Worm (Caenorhabditis elegans) whole organism, L4 larva: Measurements from ENCODE around the gene clpr-2.

ENCODE experiments used
- F10B5.3 ChIP-seq: sonication (generic microtip); optimal IDR thresholded peaks from 2 replicates; lab custom pipeline; 2016; ENCODE audit warnings: mild to moderate bottlenecking, missing genetic modification characterization, missing compliant biosample characterization
- F26F4.8 ChIP-seq: fragments of 200-800 bp; sonication (Bioruptor generic); conservative IDR thresholded peaks from 2 replicates; pipeline ENCODE4 v1.3.6; 2022; ENCODE audit warnings: missing genetic modification characterization, missing compliant biosample characterization
- T20F7.1 ChIP-seq: fragments of 200-800 bp; sonication (Bioruptor generic); optimal IDR thresholded peaks from 2 replicates; lab custom pipeline; 2018; ENCODE audit warnings: mild to moderate bottlenecking, missing genetic modification characterization, missing compliant biosample characterization
- Y48G9A.11 ChIP-seq: fragments of 200-800 bp; sonication (Bioruptor generic); IDR thresholded peaks from 2 replicates; pipeline ENCODE4 v1.3.6; 2022; ENCODE audit warnings: missing genetic modification reagents, missing genetic modification characterization, missing compliant biosample characterization
- Y5F2A.4 ChIP-seq: fragments of 200-800 bp; sonication (Bioruptor generic); optimal IDR thresholded peaks from 2 replicates; lab custom pipeline; 2018; ENCODE audit warnings: mild to moderate bottlenecking, missing genetic modification characterization, missing compliant biosample characterization
- Y75B8A.6 ChIP-seq: fragments of 200-800 bp; sonication (Bioruptor generic); IDR thresholded peaks from 2 replicates; pipeline ENCODE4 v1.3.6; 2022; ENCODE audit warnings: missing genetic modification reagents, missing genetic modification characterization, missing compliant biosample characterization
- ZK337.2 ChIP-seq: fragments of 200-800 bp; sonication (Bioruptor generic); IDR thresholded peaks from 2 replicates; pipeline ENCODE4 v1.3.6; 2022; ENCODE audit warnings: missing genetic modification reagents, missing genetic modification characterization, missing compliant biosample characterization
- ceh-62 ChIP-seq: sonication (generic microtip); optimal IDR thresholded peaks from 2 replicates; lab custom pipeline; 2017; ENCODE audit warnings: missing biosample characterization, missing genetic modification characterization
- ces-1 ChIP-seq: fragments of 150-350 bp; sonication (generic microtip); optimal IDR thresholded peaks from 4 replicates; lab custom pipeline; 2014; ENCODE audit warnings: missing biosample characterization, missing genetic modification reagents, missing genetic modification characterization
- ctbp-1 ChIP-seq: fragments of 200-800 bp; sonication (Bioruptor generic); IDR thresholded peaks from 2 replicates; pipeline ENCODE4 v1.3.6; 2022; ENCODE audit warnings: missing genetic modification reagents, missing genetic modification characterization, missing compliant biosample characterization
- daf-12 ChIP-seq: fragments of 150-350 bp; optimal IDR thresholded peaks from 2 replicates; lab custom pipeline; 2014; ENCODE audit warnings: missing biosample characterization, missing genetic modification reagents, missing genetic modification characterization
- dmd-9 ChIP-seq: fragments of 200-800 bp; sonication (Bioruptor generic); IDR thresholded peaks from 2 replicates; pipeline ENCODE4 v1.3.6; 2022; ENCODE audit warnings: missing genetic modification reagents, missing genetic modification characterization, missing compliant biosample characterization
- fkh-10 ChIP-seq: fragments of 150-350 bp; optimal IDR thresholded peaks from 2 replicates; lab custom pipeline; 2014; ENCODE audit warnings: missing biosample characterization, missing genetic modification reagents, missing genetic modification characterization
- fos-1 ChIP-seq: fragments of 150-350 bp; optimal IDR thresholded peaks from 2 replicates; lab custom pipeline; 2014; ENCODE audit warnings: missing biosample characterization, missing genetic modification characterization
- hlh-11 ChIP-seq: fragments of 200-800 bp; sonication (Bioruptor generic); optimal IDR thresholded peaks from 2 replicates; lab custom pipeline; 2018; ENCODE audit warnings: mild to moderate bottlenecking, missing genetic modification characterization, missing compliant biosample characterization
- hlh-30 ChIP-seq: sonication (generic microtip); optimal IDR thresholded peaks from 2 replicates; lab custom pipeline; 2017; ENCODE audit warnings: antibody characterized with exemption, mild to moderate bottlenecking, missing genetic modification characterization, missing compliant biosample characterization; ENCODE audit not compliant: insufficient read depth
- hmg-1.1 ChIP-seq: fragments of 200-800 bp; sonication (Bioruptor generic); IDR thresholded peaks from 2 replicates; pipeline ENCODE4 v1.3.6; 2022; ENCODE audit warnings: missing genetic modification reagents, missing genetic modification characterization, missing compliant biosample characterization
- jun-1 ChIP-seq: fragments of 150-350 bp; optimal IDR thresholded peaks from 2 replicates; lab custom pipeline; 2014; ENCODE audit warnings: missing biosample characterization, missing genetic modification reagents, missing genetic modification characterization
- lim-7 ChIP-seq: fragments of 200-800 bp; sonication (Bioruptor generic); IDR thresholded peaks from 2 replicates; pipeline ENCODE4 v1.3.6; 2022; ENCODE audit warnings: missing genetic modification characterization, missing compliant biosample characterization
- lin-15B ChIP-seq: fragments of 150-350 bp; sonication (generic microtip); optimal IDR thresholded peaks from 3 replicates; lab custom pipeline; 2014; ENCODE audit warnings: missing biosample characterization, missing genetic modification characterization
- lin-38 ChIP-seq: fragments of 200-800 bp; sonication (Bioruptor generic); IDR thresholded peaks from 2 replicates; pipeline ENCODE4 v1.3.6; 2022; ENCODE audit warnings: missing genetic modification reagents, missing genetic modification characterization, missing compliant biosample characterization
- lir-3 ChIP-seq: sonication (generic microtip); optimal IDR thresholded peaks from 2 replicates; lab custom pipeline; 2016; ENCODE audit warnings: mild to moderate bottlenecking, missing genetic modification characterization, missing compliant biosample characterization
- lsy-2 ChIP-seq, 2 experiments: fragments of 150-350 bp in 1 of 2; sonication (generic microtip) in 1 of 2; optimal IDR thresholded peaks; 2 replicates each; lab custom pipeline; 2014 to 2017; ENCODE audit warnings: missing biosample characterization in 2 of 2, missing genetic modification characterization in 2 of 2
- madf-5 ChIP-seq, 2 experiments: fragments of 200-800 bp; sonication (Bioruptor generic); IDR thresholded peaks; 2 replicates each; pipeline ENCODE4 v1.3.6; 2022; ENCODE audit warnings: missing compliant biosample characterization in 2 of 2, missing genetic modification characterization in 2 of 2
- mep-1 ChIP-seq: fragments of 150-350 bp; sonication (generic microtip); optimal IDR thresholded peaks from 3 replicates; lab custom pipeline; 2014; ENCODE audit warnings: missing biosample characterization, missing genetic modification characterization
- mxl-3 ChIP-seq: fragments of 200-800 bp; sonication (Bioruptor generic); optimal IDR thresholded peaks from 2 replicates; lab custom pipeline; 2018; ENCODE audit warnings: mild to moderate bottlenecking, missing genetic modification characterization, missing compliant biosample characterization
- nhr-102 ChIP-seq: sonication (generic microtip); optimal IDR thresholded peaks from 2 replicates; lab custom pipeline; 2016; ENCODE audit warnings: mild to moderate bottlenecking, missing genetic modification characterization, moderate library complexity, missing compliant biosample characterization
- nhr-11 ChIP-seq: fragments of 150-350 bp; optimal IDR thresholded peaks from 2 replicates; lab custom pipeline; 2014; ENCODE audit warnings: missing biosample characterization, missing genetic modification characterization
- nhr-111 ChIP-seq: fragments of 200-800 bp; sonication (Bioruptor generic); optimal IDR thresholded peaks from 2 replicates; lab custom pipeline; 2018; ENCODE audit warnings: mild to moderate bottlenecking, missing genetic modification characterization, missing compliant biosample characterization
- nhr-28 ChIP-seq: fragments of 150-350 bp; optimal IDR thresholded peaks from 2 replicates; lab custom pipeline; 2014; ENCODE audit warnings: missing biosample characterization, missing genetic modification characterization
- nhr-41 ChIP-seq: fragments of 200-800 bp; sonication (Bioruptor generic); IDR thresholded peaks from 2 replicates; pipeline ENCODE4 v1.3.6; 2022; ENCODE audit warnings: missing genetic modification reagents, missing genetic modification characterization, missing compliant biosample characterization
- nhr-42 ChIP-seq: fragments of 200-800 bp; sonication (Bioruptor generic); IDR thresholded peaks from 2 replicates; pipeline ENCODE4 v1.3.6; 2022; ENCODE audit warnings: missing genetic modification characterization, missing compliant biosample characterization
- nhr-6 ChIP-seq: fragments of 150-350 bp; optimal IDR thresholded peaks from 2 replicates; lab custom pipeline; 2014; ENCODE audit warnings: missing biosample characterization, missing genetic modification characterization
- nhr-77 ChIP-seq: fragments of 150-350 bp; optimal IDR thresholded peaks from 2 replicates; lab custom pipeline; 2014; ENCODE audit warnings: missing biosample characterization, missing genetic modification characterization
- pha-4 ChIP-seq, 2 experiments: fragments of 150-350 bp in 1 of 2; fragments of 200-800 bp in 1 of 2; sonication (Bioruptor generic) in 1 of 2; IDR thresholded peaks in 1 of 2; optimal IDR thresholded peaks in 1 of 2; 2 replicates each; pipeline versions ENCODE4 v1.3.6 to Lab custom; 2014 to 2022; ENCODE audit warnings: missing genetic modification characterization in 2 of 2, missing genetic modification reagents in 2 of 2, missing biosample characterization in 1 of 2, missing compliant biosample characterization in 1 of 2
- php-3 ChIP-seq: fragments of 200-800 bp; sonication (Bioruptor generic); IDR thresholded peaks from 2 replicates; pipeline ENCODE4 v1.3.6; 2022; ENCODE audit warnings: missing genetic modification reagents, missing genetic modification characterization, missing compliant biosample characterization
- pqm-1 ChIP-seq: sonication (generic microtip); optimal IDR thresholded peaks from 2 replicates; lab custom pipeline; 2017; ENCODE audit warnings: missing biosample characterization, missing genetic modification characterization
- rbr-2 ChIP-seq: sonication (generic microtip); optimal IDR thresholded peaks from 2 replicates; lab custom pipeline; 2016; ENCODE audit warnings: missing genotype, missing genetic modification characterization, missing compliant biosample characterization
- saeg-2 ChIP-seq: fragments of 200-800 bp; sonication (Bioruptor generic); IDR thresholded peaks from 2 replicates; pipeline ENCODE4 v1.3.6; 2022; ENCODE audit warnings: missing genetic modification reagents, missing genetic modification characterization, missing compliant biosample characterization
- sdz-12 ChIP-seq: fragments of 200-800 bp; sonication (Bioruptor generic); optimal IDR thresholded peaks from 2 replicates; lab custom pipeline; 2018; ENCODE audit warnings: mild to moderate bottlenecking, missing genetic modification characterization, missing compliant biosample characterization
- skn-1 ChIP-seq: fragments of 150-350 bp; optimal IDR thresholded peaks from 2 replicates; lab custom pipeline; 2014; ENCODE audit warnings: missing biosample characterization, missing genetic modification characterization
- snpc-1.2 ChIP-seq: fragments of 200-800 bp; sonication (Bioruptor generic); IDR thresholded peaks from 2 replicates; pipeline ENCODE4 v1.3.6; 2022; ENCODE audit warnings: missing genetic modification reagents, missing genetic modification characterization, missing compliant biosample characterization
- snpc-4 ChIP-seq: fragments of 150-350 bp; optimal IDR thresholded peaks from 2 replicates; lab custom pipeline; 2014; ENCODE audit warnings: missing biosample characterization, missing genetic modification characterization
- spr-1 ChIP-seq: sonication (generic microtip); optimal IDR thresholded peaks from 2 replicates; lab custom pipeline; 2016; ENCODE audit warnings: mild to moderate bottlenecking, missing genetic modification characterization, missing compliant biosample characterization
- spr-3 ChIP-seq: fragments of 200-800 bp; sonication (Bioruptor generic); optimal IDR thresholded peaks from 2 replicates; lab custom pipeline; 2018; ENCODE audit warnings: mild to moderate bottlenecking, missing genetic modification characterization, missing compliant biosample characterization
- vab-7 ChIP-seq: fragments of 200-800 bp; sonication (Bioruptor generic); IDR thresholded peaks from 2 replicates; pipeline ENCODE4 v1.3.6; 2022; ENCODE audit warnings: missing genetic modification reagents, missing genetic modification characterization, missing compliant biosample characterization
- zag-1 ChIP-seq: fragments of 150-350 bp; optimal IDR thresholded peaks from 2 replicates; lab custom pipeline; 2014; ENCODE audit warnings: missing biosample characterization, missing genetic modification characterization
- zip-11 ChIP-seq: fragments of 200-800 bp; sonication (Bioruptor generic); IDR thresholded peaks from 2 replicates; pipeline ENCODE4 v1.3.6; 2022; ENCODE audit warnings: missing genetic modification characterization, missing compliant biosample characterization
- zip-2 ChIP-seq: fragments of 150-350 bp; optimal IDR thresholded peaks from 2 replicates; lab custom pipeline; 2014; ENCODE audit warnings: missing biosample characterization, missing genetic modification characterization
- ztf-11 ChIP-seq: fragments of 150-350 bp; optimal IDR thresholded peaks from 2 replicates; lab custom pipeline; 2014; ENCODE audit warnings: missing biosample characterization, missing genetic modification characterization

clpr-2 gene

ce11 chrII:1236479-1236878, 22.3 kb upstream of the clpr-2 start (continued):
- no peak for TF ChIP-seq Y48G9A.11 (GFP tag; lab: Robert Waterston, UW)
- no peak for TF ChIP-seq spr-3 (GFP tag; lab: Kevin White, UChicago)
- TF ChIP-seq zag-1 (tag; lab: Kevin White, UChicago) = no peak
- no peak for TF ChIP-seq F10B5.3 (tag; lab: Kevin White, UChicago)
- peak; percentile 7 for TF ChIP-seq mep-1 (tag; lab: Kevin White, UChicago)
- TF ChIP-seq lin-38 (GFP tag; lab: Robert Waterston, UW) = no peak
- TF ChIP-seq daf-12 (tag; lab: Kevin White, UChicago) = no peak
- peak; percentile 17 for TF ChIP-seq nhr-28 (tag; lab: Kevin White, UChicago)
- no peak for TF ChIP-seq snpc-4 (tag; lab: Kevin White, UChicago)
- TF ChIP-seq ztf-11 (tag; lab: Kevin White, UChicago) = no peak
- TF ChIP-seq zip-11 (GFP tag; lab: Robert Waterston, UW) = no peak
- TF ChIP-seq hlh-11 (tag; lab: Kevin White, UChicago) = peak; percentile 38
- no peak for TF ChIP-seq ctbp-1 (GFP tag; lab: Robert Waterston, UW)
- TF ChIP-seq lir-3 = no peak
- TF ChIP-seq vab-7 (GFP tag; lab: Robert Waterston, UW) = no peak
- no peak for TF ChIP-seq nhr-42 (GFP tag; lab: Robert Waterston, UW)
- TF ChIP-seq dmd-9 = no peak
- no peak for TF ChIP-seq fos-1 (tag; lab: Kevin White, UChicago)
- peak; percentile 43 for TF ChIP-seq hlh-30
- no peak for TF ChIP-seq snpc-1.2 (GFP tag; lab: Robert Waterston, UW)

DNA sequence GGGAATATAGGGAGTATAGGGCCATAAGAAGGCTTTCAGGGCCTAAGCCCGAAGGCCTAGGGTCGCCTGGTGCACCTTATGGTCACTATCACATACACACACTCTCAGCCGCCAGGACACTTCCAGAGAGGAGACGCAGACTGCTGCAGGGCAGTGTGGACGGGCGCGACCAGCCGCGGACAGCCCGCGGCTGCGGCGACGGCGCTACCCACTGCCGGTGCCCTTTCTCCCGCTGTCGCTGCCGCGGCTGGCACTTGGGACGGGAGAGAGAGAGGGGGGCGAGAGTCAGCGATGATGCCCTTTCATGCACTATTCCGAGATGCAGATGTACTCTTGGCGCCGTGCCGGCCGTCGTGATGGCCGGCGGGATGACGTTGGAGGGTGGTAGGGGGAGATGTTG, 20.9 kb upstream of the clpr-2 start:
- peak; percentile 22; the same call in 1 of the 2 replicates for TF ChIP-seq lin-38 (GFP tag; lab: Robert Waterston, UW)
- TF ChIP-seq pqm-1 (tag; lab: Kevin White, UChicago) = no peak
- no peak for TF ChIP-seq Y48G9A.11 (GFP tag; lab: Robert Waterston, UW)
- TF ChIP-seq zip-2 (tag; lab: Kevin White, UChicago) = no peak
- TF ChIP-seq skn-1 (tag; lab: Kevin White, UChicago) = no peak
- TF ChIP-seq spr-1 (tag; lab: Kevin White, UChicago) = peak; percentile 39
- TF ChIP-seq T20F7.1 (GFP tag; lab: Kevin White, UChicago) = no peak
- TF ChIP-seq nhr-41 (GFP tag; lab: Robert Waterston, UW) = peak; percentile 37; the same call in 1 of the 2 replicates
- no peak for TF ChIP-seq nhr-11 (tag; lab: Kevin White, UChicago)
- TF ChIP-seq madf-5 (GFP tag; IDR thresholded peaks at IDR 0.05; lab: Robert Waterston, UW) = 0 out of 4 replicates have a peak, but pooled peaks of 1 of the 2 experiments have one; percentile 18
- peak; percentile 70 for TF ChIP-seq pha-4 (GFP tag; IDR thresholded peaks at IDR 0.05; lab: Robert Waterston, UW)
- TF ChIP-seq pha-4 (tag; optimal IDR thresholded peaks at IDR 0.05; lab: Kevin White, UChicago) = no peak
- TF ChIP-seq nhr-77 (tag; lab: Kevin White, UChicago) = no peak
- peak; percentile 76 for TF ChIP-seq hmg-1.1 (GFP tag; lab: Robert Waterston, UW)
- TF ChIP-seq lim-7 (GFP tag; lab: Robert Waterston, UW) = no peak
- no peak for TF ChIP-seq sdz-12 (GFP tag; lab: Kevin White, UChicago)
- no peak for TF ChIP-seq saeg-2 (GFP tag; lab: Robert Waterston, UW)
- peak; percentile 55 for TF ChIP-seq rbr-2
- no peak for TF ChIP-seq jun-1 (tag; lab: Kevin White, UChicago)
- 0 out of 2 replicates have a peak, but pooled peaks have one; percentile 20 for TF ChIP-seq php-3 (GFP tag; lab: Robert Waterston, UW)
- TF ChIP-seq ZK337.2 (GFP tag; lab: Robert Waterston, UW) = no peak
- TF ChIP-seq vab-7 (GFP tag; lab: Robert Waterston, UW) = peak; percentile 44; the same call in 1 of the 2 replicates
- TF ChIP-seq fkh-10 = no peak
- peak; percentile 65 for TF ChIP-seq mxl-3 (GFP tag; lab: Kevin White, UChicago)
- TF ChIP-seq F26F4.8 (GFP tag; lab: Robert Waterston, UW) = no peak
- TF ChIP-seq nhr-111 (GFP tag; lab: Kevin White, UChicago) = no peak
- TF ChIP-seq ces-1 (GFP tag; lab: Kevin White, UChicago) = no peak
- TF ChIP-seq nhr-6 = no peak
- TF ChIP-seq Y75B8A.6 (GFP tag; lab: Robert Waterston, UW) = no peak
- no peak for TF ChIP-seq lsy-2 (tag; optimal IDR thresholded peaks at IDR 0.05; lab: Kevin White, UChicago)
- no peak for TF ChIP-seq zag-1 (tag; lab: Kevin White, UChicago)
- TF ChIP-seq mep-1 (tag; lab: Kevin White, UChicago) = peak; percentile 50
- TF ChIP-seq Y5F2A.4 (GFP tag; lab: Kevin White, UChicago) = no peak
- TF ChIP-seq snpc-4 (tag; lab: Kevin White, UChicago) = no peak
- TF ChIP-seq dmd-9 = no peak
- TF ChIP-seq nhr-102 (tag; lab: Kevin White, UChicago) = peak; percentile 53
- no peak for TF ChIP-seq ceh-62 (tag; lab: Kevin White, UChicago)
- TF ChIP-seq lin-15B (tag; lab: Kevin White, UChicago) = no peak
